Worm (Caenorhabditis elegans): ENCODE results near the gene wrt-9.

- TF ChIP-seq nhr-237 (tag; optimal IDR thresholded peaks at IDR 0.05) (no peak), skn-1 (tag; optimal IDR thresholded peaks at IDR 0.05) (no peak), zag-1 (tag; optimal IDR thresholded peaks at IDR 0.05) (no peak), daf-12 (tag; optimal IDR thresholded peaks at IDR 0.05) (no peak), nhr-11 (tag; optimal IDR thresholded peaks at IDR 0.05) (no peak), mep-1 (tag; optimal IDR thresholded peaks at IDR 0.05) (no peak), lin-39 (tag; optimal IDR thresholded peaks at IDR 0.05) (no peak), F10B5.3 (tag; optimal IDR thresholded peaks at IDR 0.05) (no peak), D1046.2 (GFP tag; IDR thresholded peaks at IDR 0.05) (no peak), unc-62 (GFP tag; optimal IDR thresholded peaks at IDR 0.05 in 1 of 2) (no peak), unc-62 (tag; optimal IDR thresholded peaks at IDR 0.05) (no peak), ztf-11 (tag; optimal IDR thresholded peaks at IDR 0.05) (no peak), pqm-1 (tag; optimal IDR thresholded peaks at IDR 0.05) (no peak), unc-130 (GFP tag; optimal IDR thresholded peaks at IDR 0.05) (no peak)
Measured at ce11 chrX:1556917-1557316, 19.5 kb upstream of the wrt-9 start.
